Worm (Caenorhabditis elegans): ENCODE data around the gene fip-5.

fip-5 gene

ce11 chrX:10332035-10332614 lies 29.6 kb downstream of the fip-5 start:
- TF ChIP-seq zip-11 (GFP tag; IDR thresholded peaks at IDR 0.05) (no peak), F26F4.8 (GFP tag; conservative IDR thresholded peaks at IDR 0.05) (no peak), dpl-1 (GFP tag; optimal IDR thresholded peaks at IDR 0.05) (no peak), nhr-11 (tag; optimal IDR thresholded peaks at IDR 0.05) (peak; percentile 46), gei-8 (GFP tag; optimal IDR thresholded peaks at IDR 0.05) (peak; percentile 48), set-16 (GFP tag; IDR thresholded peaks at IDR 0.05) (peak; percentile 51), tag-97 (GFP tag; IDR thresholded peaks at IDR 0.05) (no peak), fos-1 (tag; optimal IDR thresholded peaks at IDR 0.05) (no peak), zag-1 (tag; optimal IDR thresholded peaks at IDR 0.05) (no peak), ceh-20 (GFP tag; IDR thresholded peaks at IDR 0.05) (0 out of 2 replicates have a peak, but pooled peaks have one; percentile 20), duxl-1 (tag; optimal IDR thresholded peaks at IDR 0.05; ENCODE audit: poor library complexity) (peak; percentile 24), nhr-42 (GFP tag; IDR thresholded peaks at IDR 0.05) (no peak), lin-13 (GFP tag; optimal IDR thresholded peaks at IDR 0.05) (no peak), madf-5 (GFP tag; IDR thresholded peaks at IDR 0.05) (no peak), daf-19 (GFP tag; conservative IDR thresholded peaks at IDR 0.05) (no peak), nhr-10 (tag; optimal IDR thresholded peaks at IDR 0.05) (no peak), nhr-25 (tag; optimal IDR thresholded peaks at IDR 0.05; ENCODE audit: borderline replicate concordance, insufficient read depth) (no peak), egl-43 (GFP tag; IDR thresholded peaks at IDR 0.05) (no peak), pqm-1 (tag; optimal IDR thresholded peaks at IDR 0.05) (peak; percentile 56), Y48G9A.11 (GFP tag; IDR thresholded peaks at IDR 0.05) (no peak), hmg-1.1 (GFP tag; IDR thresholded peaks at IDR 0.05) (0 out of 2 replicates have a peak, but pooled peaks have one; percentile 17), skn-1 (tag; optimal IDR thresholded peaks at IDR 0.05) (no peak), unc-39 (tag; optimal IDR thresholded peaks at IDR 0.05) (no peak), F49E8.2 (tag; optimal IDR thresholded peaks at IDR 0.05; ENCODE audit: borderline replicate concordance) (no peak), ztf-7 (tag; optimal IDR thresholded peaks at IDR 0.05) (no peak), ztf-11 (tag; optimal IDR thresholded peaks at IDR 0.05) (no peak), lin-39 (tag; optimal IDR thresholded peaks at IDR 0.05) (no peak), saeg-2 (GFP tag; IDR thresholded peaks at IDR 0.05) (no peak), madf-9 (GFP tag; conservative IDR thresholded peaks at IDR 0.05) (no peak), aha-1 (tag) (peak; percentile 96), spr-1 (tag; optimal IDR thresholded peaks at IDR 0.05) (peak; percentile 12), tra-1 (GFP tag; IDR thresholded peaks at IDR 0.05) (peak; percentile 24), lin-38 (GFP tag; IDR thresholded peaks at IDR 0.05) (no peak), snpc-4 (tag; optimal IDR thresholded peaks at IDR 0.05) (no peak), mxl-2 (GFP tag; conservative IDR thresholded peaks at IDR 0.05) (peak; percentile 99), ZK546.5 (tag; optimal IDR thresholded peaks at IDR 0.05) (no peak), lsy-2 (tag; optimal IDR thresholded peaks at IDR 0.05) (peak in 1 of 2 experiments; percentile 14), zfp-2 (tag; optimal IDR thresholded peaks at IDR 0.05) (no peak), ama-1 (optimal IDR thresholded peaks at IDR 0.05) (no peak), nhr-41 (GFP tag; IDR thresholded peaks at IDR 0.05) (no peak), lin-1 (GFP tag; IDR thresholded peaks at IDR 0.05) (0 out of 2 replicates have a peak, but pooled peaks have one; percentile 19), nhr-6 (tag; optimal IDR thresholded peaks at IDR 0.05) (peak; percentile 19), mxl-3 (GFP tag; optimal IDR thresholded peaks at IDR 0.05) (peak; percentile 64), ces-1 (GFP tag; optimal IDR thresholded peaks at IDR 0.05) (no peak), ceh-82 (tag; optimal IDR thresholded peaks at IDR 0.05) (no peak), daf-8 (GFP tag; IDR thresholded peaks at IDR 0.05) (no peak), mes-2 (tag; optimal IDR thresholded peaks at IDR 0.05; ENCODE audit: poor library complexity, severe bottlenecking) (no peak), dve-1 (tag; optimal IDR thresholded peaks at IDR 0.05; ENCODE audit: insufficient read depth) (peak; percentile 54), php-3 (GFP tag; IDR thresholded peaks at IDR 0.05) (peak; percentile 14; the same call in 1 of the 2 replicates), ZK337.2 (GFP tag; IDR thresholded peaks at IDR 0.05) (no peak), attf-4 (tag; optimal IDR thresholded peaks at IDR 0.05) (no peak)
